Fruit fly (Drosophila melanogaster) whole organism, embryonic: Measurements from ENCODE around the gene CG5225.
A peak's percentile ranks its signal among the peaks of the same experiment; 100 is the strongest.

Experiments used
- Abd-B ChIP-seq: fragments of 200-800 bp; sonication (Bioruptor generic); optimal IDR thresholded peaks from 2 replicates; lab custom pipeline; 2018; ENCODE audit warnings: missing biosample characterization, mild to moderate bottlenecking, missing genetic modification characterization, moderate library complexity
- Aef1 ChIP-seq: fragments of 200-800 bp; sonication (Bioruptor generic); IDR thresholded peaks from 3 replicates; pipeline ENCODE4 v1.3.6; 2022; ENCODE audit warnings: missing biosample characterization, missing genetic modification characterization
- CG10147 ChIP-seq: fragments of 200-800 bp; sonication (Bioruptor generic); optimal IDR thresholded peaks from 2 replicates; lab custom pipeline; 2019; ENCODE audit warnings: missing biosample characterization, mild to moderate bottlenecking, missing genetic modification characterization, moderate library complexity
- CG14441 ChIP-seq: fragments of 200-800 bp; sonication (Bioruptor generic); IDR thresholded peaks from 2 replicates; pipeline ENCODE4 v1.3.6; 2022; ENCODE audit warnings: missing biosample characterization, missing genetic modification characterization
- CG14667 ChIP-seq: fragments of 200-800 bp; sonication (Bioruptor generic); IDR thresholded peaks from 2 replicates; pipeline ENCODE4 v1.3.6; 2022; ENCODE audit warnings: missing biosample characterization, missing genetic modification characterization
- CG17568 ChIP-seq: fragments of 200-800 bp; sonication (Bioruptor generic); optimal IDR thresholded peaks from 2 replicates; lab custom pipeline; 2018; ENCODE audit warnings: missing biosample characterization, mild to moderate bottlenecking, missing genetic modification characterization, moderate library complexity
- CG1792 ChIP-seq: fragments of 200-800 bp; sonication (Bioruptor generic); optimal IDR thresholded peaks from 2 replicates; lab custom pipeline; 2016; ENCODE audit warnings: missing biosample characterization, missing genetic modification characterization
- CG31388 ChIP-seq: fragments of 200-800 bp; sonication (Bioruptor generic); optimal IDR thresholded peaks from 2 replicates; lab custom pipeline; 2016; ENCODE audit warnings: missing biosample characterization, missing genetic modification characterization
- CG32532 ChIP-seq: fragments of 200-800 bp; sonication (Bioruptor generic); IDR thresholded peaks from 2 replicates; pipeline ENCODE4 v1.3.6; 2022; ENCODE audit warnings: missing biosample characterization, missing genetic modification characterization
- CG33557 ChIP-seq: fragments of 200-800 bp; sonication (Bioruptor generic); optimal IDR thresholded peaks from 2 replicates; lab custom pipeline; 2019; ENCODE audit warnings: missing biosample characterization, mild to moderate bottlenecking, missing genetic modification characterization, moderate library complexity
- CG3838 ChIP-seq: fragments of 200-800 bp; sonication (Bioruptor generic); optimal IDR thresholded peaks from 3 replicates; lab custom pipeline; 2016; ENCODE audit warnings: missing biosample characterization, missing genetic modification characterization
- CG4328 ChIP-seq: fragments of 200-800 bp; sonication (Bioruptor generic); optimal IDR thresholded peaks from 3 replicates; lab custom pipeline; 2017; ENCODE audit warnings: missing biosample characterization, missing genetic modification reagents, missing genetic modification characterization
- CG43689 ChIP-seq: fragments of 200-800 bp; sonication (Bioruptor generic); IDR thresholded peaks from 2 replicates; pipeline ENCODE4 v1.3.6; 2022; ENCODE audit warnings: missing biosample characterization, missing genetic modification characterization
- CG7556 ChIP-seq: fragments of 200-800 bp; sonication (Bioruptor generic); optimal IDR thresholded peaks from 2 replicates; lab custom pipeline; 2017; ENCODE audit warnings: missing biosample characterization, mild to moderate bottlenecking, missing genetic modification characterization
- CG8478 ChIP-seq: fragments of >200 bp; optimal IDR thresholded peaks from 2 replicates; lab custom pipeline; 2018
- CG9797 ChIP-seq: fragments of 200-800 bp; sonication (Bioruptor generic); optimal IDR thresholded peaks from 3 replicates; lab custom pipeline; 2018; ENCODE audit warnings: missing biosample characterization, mild to moderate bottlenecking, missing genetic modification characterization
- Chrac-16 ChIP-seq: fragments of 200-800 bp; sonication (Bioruptor generic); optimal IDR thresholded peaks from 3 replicates; lab custom pipeline; 2016; ENCODE audit warnings: missing biosample characterization, missing genetic modification characterization
- CkIIα-i1 ChIP-seq: fragments of 200-800 bp; sonication (Bioruptor generic); IDR thresholded peaks from 2 replicates; pipeline ENCODE4 v1.3.6; 2022; ENCODE audit warnings: missing biosample characterization, missing genetic modification characterization
- Doc2 ChIP-seq: fragments of 200-800 bp; sonication (Bioruptor generic); IDR thresholded peaks from 2 replicates; pipeline ENCODE4 v1.3.6; 2022; ENCODE audit warnings: missing biosample characterization, missing genetic modification characterization
- Dref ChIP-seq: fragments of 200-800 bp; sonication (Bioruptor generic); IDR thresholded peaks from 2 replicates; pipeline ENCODE4 v1.3.6; 2022; ENCODE audit warnings: missing biosample characterization, missing genetic modification characterization
- Jarid2 ChIP-seq: fragments of 200-800 bp; sonication (Bioruptor generic); optimal IDR thresholded peaks from 3 replicates; lab custom pipeline; 2017; ENCODE audit warnings: mild to moderate bottlenecking, missing biosample characterization, missing genetic modification reagents, missing genetic modification characterization
- MESR4 ChIP-seq: fragments of 200-800 bp; sonication (Bioruptor generic); optimal IDR thresholded peaks from 2 replicates; lab custom pipeline; 2018; ENCODE audit warnings: missing biosample characterization, mild to moderate bottlenecking, missing genetic modification characterization, moderate library complexity
- Mes4 ChIP-seq: fragments of 200-800 bp; sonication (Bioruptor generic); optimal IDR thresholded peaks from 2 replicates; lab custom pipeline; 2016; ENCODE audit warnings: missing biosample characterization, missing genetic modification characterization
- NC2β ChIP-seq: fragments of 200-800 bp; sonication (Bioruptor generic); optimal IDR thresholded peaks from 2 replicates; lab custom pipeline; 2016; ENCODE audit warnings: missing biosample characterization, missing genetic modification characterization
- Nf-YA ChIP-seq: fragments of 200-800 bp; sonication (Bioruptor generic); IDR thresholded peaks from 2 replicates; pipeline ENCODE4 v1.3.6; 2022; ENCODE audit warnings: missing biosample characterization, missing genetic modification characterization
- Opbp ChIP-seq: fragments of 200-800 bp; sonication (Bioruptor generic); IDR thresholded peaks from 3 replicates; pipeline ENCODE4 v1.3.6; 2022; ENCODE audit warnings: missing biosample characterization, missing genetic modification characterization; ENCODE audit not compliant: partially characterized antibody
- Rx ChIP-seq: fragments of 200-800 bp; sonication (Bioruptor generic); IDR thresholded peaks from 2 replicates; pipeline ENCODE4 v1.3.6; 2022; ENCODE audit warnings: missing biosample characterization, missing genetic modification characterization
- Six4 ChIP-seq: fragments of 200-800 bp; sonication (Bioruptor generic); optimal IDR thresholded peaks from 2 replicates; lab custom pipeline; 2016; ENCODE audit warnings: missing biosample characterization, missing genetic modification characterization
- YL-1 ChIP-seq: fragments of 200-800 bp; sonication (Bioruptor generic); optimal IDR thresholded peaks from 3 replicates; lab custom pipeline; 2017; ENCODE audit warnings: missing biosample characterization, mild to moderate bottlenecking, missing genetic modification characterization
- aop ChIP-seq: fragments of 200-800 bp; sonication (Bioruptor generic); IDR thresholded peaks from 2 replicates; pipeline ENCODE4 v1.3.6; 2022; ENCODE audit warnings: missing biosample characterization, missing genetic modification characterization
- cg ChIP-seq: fragments of 200-800 bp; sonication (Bioruptor generic); optimal IDR thresholded peaks from 3 replicates; lab custom pipeline; 2019; ENCODE audit warnings: missing biosample characterization, mild to moderate bottlenecking, missing genetic modification characterization, moderate library complexity
- chif ChIP-seq, 2 experiments: fragments of 200-800 bp; sonication (Bioruptor generic); optimal IDR thresholded peaks; 3 replicates each; lab custom pipeline; 2016; ENCODE audit warnings: missing biosample characterization in 2 of 2, missing genetic modification characterization in 2 of 2
- chm ChIP-seq: fragments of 200-800 bp; sonication (Bioruptor generic); IDR thresholded peaks from 2 replicates; pipeline ENCODE4 v1.3.6; 2022; ENCODE audit warnings: missing biosample characterization, missing genetic modification characterization
- chn ChIP-seq: fragments of 200-800 bp; sonication (Bioruptor generic); optimal IDR thresholded peaks from 2 replicates; lab custom pipeline; 2016; ENCODE audit warnings: missing biosample characterization, missing genetic modification characterization
- dmrt11E ChIP-seq: fragments of 200-800 bp; sonication (Bioruptor generic); optimal IDR thresholded peaks from 3 replicates; lab custom pipeline; 2018; ENCODE audit warnings: missing biosample characterization, mild to moderate bottlenecking, missing genetic modification characterization, moderate library complexity
- ems ChIP-seq: fragments of 200-800 bp; sonication (Bioruptor generic); optimal IDR thresholded peaks from 3 replicates; lab custom pipeline; 2016; ENCODE audit warnings: missing biosample characterization, missing genetic modification characterization
- eve ChIP-seq, 2 experiments: fragments of >200 bp; optimal IDR thresholded peaks; 2 replicates each; lab custom pipeline; 2017; ENCODE audit warnings: missing biosample characterization in 2 of 2, missing genetic modification characterization in 2 of 2
- ftz-f1 ChIP-seq: fragments of 200-800 bp; sonication (Bioruptor generic); optimal IDR thresholded peaks from 2 replicates; lab custom pipeline; 2016; ENCODE audit warnings: missing biosample characterization, missing genetic modification characterization
- fu2 ChIP-seq: fragments of 200-800 bp; sonication (Bioruptor generic); optimal IDR thresholded peaks from 2 replicates; lab custom pipeline; 2016; ENCODE audit warnings: missing biosample characterization, missing genetic modification characterization
- her ChIP-seq: fragments of 200-800 bp; sonication (Bioruptor generic); optimal IDR thresholded peaks from 2 replicates; lab custom pipeline; 2016; ENCODE audit warnings: missing biosample characterization, missing genetic modification characterization
- hkb ChIP-seq, 2 experiments: fragments of 200-800 bp in 1 of 2; fragments of >200 bp in 1 of 2; sonication (Bioruptor generic) in 1 of 2; IDR thresholded peaks in 1 of 2; optimal IDR thresholded peaks in 1 of 2; 2 replicates each; pipeline versions ENCODE4 v1.3.6 to Lab custom; 2017 to 2022; ENCODE audit warnings: missing biosample characterization in 1 of 2, missing genetic modification characterization in 1 of 2
- jigr1 ChIP-seq: fragments of 200-800 bp; sonication (Bioruptor generic); IDR thresholded peaks from 3 replicates; pipeline ENCODE4 v1.3.6; 2022; ENCODE audit warnings: missing biosample characterization, missing genetic modification characterization
- odd ChIP-seq: fragments of 200-800 bp; sonication (Bioruptor generic); optimal IDR thresholded peaks from 2 replicates; lab custom pipeline; 2017; ENCODE audit warnings: missing biosample characterization, mild to moderate bottlenecking, missing genetic modification characterization
- pho ChIP-seq: fragments of 200-800 bp; sonication (Bioruptor generic); optimal IDR thresholded peaks from 2 replicates; lab custom pipeline; 2016; ENCODE audit warnings: missing biosample characterization, missing genetic modification characterization
- ranshi ChIP-seq: fragments of 200-800 bp; sonication (Bioruptor generic); IDR thresholded peaks from 2 replicates; pipeline ENCODE4 v1.3.6; 2022; ENCODE audit warnings: missing biosample characterization, missing genetic modification characterization
- row ChIP-seq: fragments of 200-800 bp; sonication (Bioruptor generic); IDR thresholded peaks from 3 replicates; pipeline ENCODE4 v1.3.6; 2022; ENCODE audit warnings: missing biosample characterization, missing genetic modification characterization
- sima ChIP-seq: fragments of 200-800 bp; sonication (Bioruptor generic); optimal IDR thresholded peaks from 2 replicates; lab custom pipeline; 2016; ENCODE audit warnings: missing biosample characterization, missing genetic modification characterization
- slou ChIP-seq: fragments of 200-800 bp; sonication (Bioruptor generic); optimal IDR thresholded peaks from 3 replicates; lab custom pipeline; 2016; ENCODE audit warnings: missing biosample characterization, missing genetic modification characterization
- tx ChIP-seq: fragments of 200-800 bp; sonication (Bioruptor generic); optimal IDR thresholded peaks from 2 replicates; lab custom pipeline; 2016; ENCODE audit warnings: missing biosample characterization, missing genetic modification characterization
- wdn ChIP-seq: fragments of 200-800 bp; sonication (Bioruptor generic); IDR thresholded peaks from 2 replicates; pipeline ENCODE4 v1.3.6; 2022; ENCODE audit warnings: missing biosample characterization, missing genetic modification characterization
- zen2 ChIP-seq: fragments of 200-800 bp; sonication (Bioruptor generic); IDR thresholded peaks from 3 replicates; pipeline ENCODE4 v1.3.6; 2022; ENCODE audit warnings: missing biosample characterization, missing genetic modification characterization; ENCODE audit not compliant: partially characterized antibody

CG5225 gene

dm6 chr3R:17059100-17059810, 30.8 kb downstream of the CG5225 start (continued):
- TF ChIP-seq CG31388 (GFP tag; lab: Kevin White, UChicago) (no peak), slou (no peak), CkIIα-i1 (GFP tag; lab: Robert Waterston, UW) (no peak), cg (GFP tag; lab: Kevin White, UChicago) (peak; percentile 66), sima (GFP tag; lab: Kevin White, UChicago) (no peak), chm (GFP tag; lab: Robert Waterston, UW) (no peak), Dref (GFP tag; lab: Robert Waterston, UW) (no peak), ems (GFP tag; lab: Kevin White, UChicago) (no peak), row (no peak), NC2β (GFP tag; lab: Kevin White, UChicago) (no peak), Rx (GFP tag; lab: Robert Waterston, UW) (no peak), fu2 (GFP tag; lab: Kevin White, UChicago) (no peak), CG8478 (no peak), CG3838 (no peak), CG7556 (no peak), eve (GFP tag; optimal IDR thresholded peaks at IDR 0.05; lab: Kevin White, UChicago) (peak in 1 of 2 experiments; percentile 60), CG1792 (no peak), tx (GFP tag; lab: Kevin White, UChicago) (no peak), CG9797 (GFP tag; lab: Kevin White, UChicago) (no peak), CG17568 (GFP tag; lab: Kevin White, UChicago) (no peak), jigr1 (GFP tag; lab: Robert Waterston, UW) (no peak), CG33557 (GFP tag; lab: Kevin White, UChicago) (no peak), odd (GFP tag; lab: Kevin White, UChicago) (no peak), her (GFP tag; lab: Kevin White, UChicago) (no peak), CG4328 (no peak), CG10147 (GFP tag; lab: Kevin White, UChicago) (no peak), chif (GFP tag; optimal IDR thresholded peaks at IDR 0.05; lab: Kevin White, UChicago) (peak; percentile 17 to 21), chn (no peak), YL-1 (no peak), Six4 (GFP tag; lab: Kevin White, UChicago) (no peak), Opbp (GFP tag; lab: Robert Waterston, UW) (0 out of 3 replicates have a peak, but pooled peaks have one; percentile 35), MESR4 (no peak), CG43689 (GFP tag; lab: Robert Waterston, UW) (no peak), aop (GFP tag; lab: Robert Waterston, UW) (no peak), Doc2 (no peak), Mes4 (GFP tag; lab: Kevin White, UChicago) (no peak), wdn (GFP tag; lab: Robert Waterston, UW) (no peak), Chrac-16 (GFP tag; lab: Kevin White, UChicago) (no peak), CG14667 (GFP tag; lab: Robert Waterston, UW) (no peak), CG32532 (GFP tag; lab: Robert Waterston, UW) (no peak), dmrt11E (peak; percentile 18), Jarid2 (GFP tag; lab: Kevin White, UChicago) (peak; percentile 5), ranshi (GFP tag; lab: Robert Waterston, UW) (no peak), Nf-YA (GFP tag; lab: Robert Waterston, UW) (no peak), Aef1 (GFP tag; lab: Robert Waterston, UW) (no peak), pho (no peak), zen2 (no peak), hkb (optimal IDR thresholded peaks at IDR 0.05; lab: Kevin White, UChicago) (no peak), hkb (GFP tag; IDR thresholded peaks at IDR 0.05; lab: Robert Waterston, UW) (no peak), CG14441 (GFP tag; lab: Robert Waterston, UW) (no peak; the same call in 1 of the 2 replicates), Abd-B (GFP tag; lab: Kevin White, UChicago) (no peak), ftz-f1 (no peak)
